Fruit fly (Drosophila melanogaster): ENCODE data around the gene CG43750.

- no peak for TF ChIP-seq Dif (GFP tag; optimal IDR thresholded peaks at IDR 0.05; ENCODE audit: partially characterized antibody)
- no peak for TF ChIP-seq OdsH (GFP tag; optimal IDR thresholded peaks at IDR 0.05)
- no peak for TF ChIP-seq dl (GFP tag; optimal IDR thresholded peaks at IDR 0.05; ENCODE audit: insufficient read depth in 1 of 2, partially characterized antibody in 2 of 2)
- no peak for TF ChIP-seq dmrt93B (GFP tag; optimal IDR thresholded peaks at IDR 0.05)
- no peak for TF ChIP-seq lola (GFP tag; optimal IDR thresholded peaks at IDR 0.05)
- no peak for TF ChIP-seq Sp1 (GFP tag; optimal IDR thresholded peaks at IDR 0.05)
- TF ChIP-seq Abd-B (GFP tag; optimal IDR thresholded peaks at IDR 0.05) = no peak
- TF ChIP-seq psq (GFP tag; optimal IDR thresholded peaks at IDR 0.05) = no peak
- no peak for TF ChIP-seq HLH106 (tag; optimal IDR thresholded peaks at IDR 0.05)
- TF ChIP-seq Mio (GFP tag; optimal IDR thresholded peaks at IDR 0.05) = no peak
- no peak for TF ChIP-seq sv (GFP tag; optimal IDR thresholded peaks at IDR 0.05)
- no peak for TF ChIP-seq tai (GFP tag; optimal IDR thresholded peaks at IDR 0.05)
Observed at dm6 chr2L:2365077-2365651, 25.3 kb downstream of the CG43750 start, which contains the start of the genes Rab5 and Axud1.

Data from whole organism, wandering third instar larva.